Fruit fly (Drosophila melanogaster): ENCODE measurements around the gene gudu.

Gene gudu

dm6 chr2L:7401627-7402026 lies 13.3 kb downstream of the gudu start (continued):
- TF ChIP-seq Nf-YB (GFP tag; optimal IDR thresholded peaks at IDR 0.05) = peak; percentile 30
- TF ChIP-seq BEAF-32 (GFP tag; optimal IDR thresholded peaks at IDR 0.05) = no peak
- TF ChIP-seq CoRest (tag; optimal IDR thresholded peaks at IDR 0.05) = peak; percentile 85
- TF ChIP-seq so (GFP tag; IDR thresholded peaks at IDR 0.05) = peak; percentile 63; the same call in 2 of the 3 replicates
- peak; percentile 82 for TF ChIP-seq Dbx (GFP tag; IDR thresholded peaks at IDR 0.05)
- TF ChIP-seq CG10274 (GFP tag; optimal IDR thresholded peaks at IDR 0.05) = no peak
- TF ChIP-seq CG8388 (GFP tag; optimal IDR thresholded peaks at IDR 0.05) = peak; percentile 67
- peak; percentile 74 for TF ChIP-seq ro (GFP tag; IDR thresholded peaks at IDR 0.05)
- TF ChIP-seq CG4617 (GFP tag; optimal IDR thresholded peaks at IDR 0.05; ENCODE audit: borderline replicate concordance) = no peak
- peak; percentile 56 for TF ChIP-seq CG12104 (GFP tag; optimal IDR thresholded peaks at IDR 0.05)
- peak; percentile 35 for TF ChIP-seq CG9437 (GFP tag; optimal IDR thresholded peaks at IDR 0.05)
- no peak for TF ChIP-seq cad (GFP tag; optimal IDR thresholded peaks at IDR 0.05)
- TF ChIP-seq CG12219 (GFP tag; optimal IDR thresholded peaks at IDR 0.05) = no peak
- no peak for TF ChIP-seq Jarid2 (GFP tag; optimal IDR thresholded peaks at IDR 0.05)
- TF ChIP-seq CG33213 (GFP tag; optimal IDR thresholded peaks at IDR 0.05) = no peak
- peak; percentile 66 for TF ChIP-seq Oli (tag; optimal IDR thresholded peaks at IDR 0.05)
- TF ChIP-seq bsh (GFP tag; optimal IDR thresholded peaks at IDR 0.05) = peak in 1 of 2 experiments; percentile 76
- peak; percentile 16 for TF ChIP-seq CG6254 (GFP tag; optimal IDR thresholded peaks at IDR 0.05)
- peak; percentile 49 for TF ChIP-seq CG12155 (GFP tag; optimal IDR thresholded peaks at IDR 0.05)
- TF ChIP-seq tgo (GFP tag; IDR thresholded peaks at IDR 0.05) = peak; percentile 92
- peak; percentile 75 for TF ChIP-seq sisA (GFP tag; IDR thresholded peaks at IDR 0.05)
- no peak for TF ChIP-seq MESR4 (GFP tag; optimal IDR thresholded peaks at IDR 0.05)
- TF ChIP-seq Spps (tag; optimal IDR thresholded peaks at IDR 0.05) = peak; percentile 52
- peak; percentile 14 for TF ChIP-seq sd (tag; optimal IDR thresholded peaks at IDR 0.05)
- TF ChIP-seq Optix (GFP tag; IDR thresholded peaks at IDR 0.05) = no peak
- TF ChIP-seq row (GFP tag; IDR thresholded peaks at IDR 0.05) = peak; percentile 87
- 0 out of 2 replicates have a peak, but pooled peaks have one; percentile 44 for TF ChIP-seq gt (GFP tag; IDR thresholded peaks at IDR 0.05)
- TF ChIP-seq chinmo (GFP tag; IDR thresholded peaks at IDR 0.05; ENCODE audit: partially characterized antibody) = no peak
- TF ChIP-seq gsb (GFP tag; IDR thresholded peaks at IDR 0.05) = peak; percentile 46
- no peak for TF ChIP-seq CG9876 (GFP tag; optimal IDR thresholded peaks at IDR 0.05)
- TF ChIP-seq CG3726 (GFP tag; IDR thresholded peaks at IDR 0.05) = no peak
- peak; percentile 87 for TF ChIP-seq unpg (GFP tag; optimal IDR thresholded peaks at IDR 0.05)
- peak; percentile 45 for TF ChIP-seq CG1602 (GFP tag; optimal IDR thresholded peaks at IDR 0.05)
- TF ChIP-seq dmrt11E (tag; optimal IDR thresholded peaks at IDR 0.05) = peak; percentile 67
- TF ChIP-seq CG14014 (GFP tag; IDR thresholded peaks at IDR 0.05) = peak; percentile 72; the same call in 1 of the 2 replicates
- no peak for TF ChIP-seq crp (GFP tag; optimal IDR thresholded peaks at IDR 0.05)
- no peak for TF ChIP-seq br (optimal IDR thresholded peaks at IDR 0.05)
- TF ChIP-seq CG12391 (tag; optimal IDR thresholded peaks at IDR 0.05) = peak; percentile 71
- TF ChIP-seq CG2712 (tag; optimal IDR thresholded peaks at IDR 0.05) = peak; percentile 86
- TF ChIP-seq ara (GFP tag; IDR thresholded peaks at IDR 0.05) = peak; percentile 71
- peak; percentile 71 for TF ChIP-seq ind (GFP tag; optimal IDR thresholded peaks at IDR 0.05)
- TF ChIP-seq CG16813 (GFP tag; IDR thresholded peaks at IDR 0.05; ENCODE audit: partially characterized antibody) = no peak
- no peak; the same call in 1 of the 2 replicates for TF ChIP-seq CG8765 (GFP tag; IDR thresholded peaks at IDR 0.05)
- TF ChIP-seq CG4328 (GFP tag; optimal IDR thresholded peaks at IDR 0.05) = peak; percentile 29
- TF ChIP-seq onecut (GFP tag; IDR thresholded peaks at IDR 0.05) = 0 out of 2 replicates have a peak, but pooled peaks have one; percentile 39
- peak; percentile 76 for TF ChIP-seq B-H2 (GFP tag; optimal IDR thresholded peaks at IDR 0.05)
- TF ChIP-seq Antp (GFP tag; optimal IDR thresholded peaks at IDR 0.05) = peak; percentile 27
- TF ChIP-seq Asciz (GFP tag; optimal IDR thresholded peaks at IDR 0.05) = peak; percentile 56
- TF ChIP-seq nmo (GFP tag; optimal IDR thresholded peaks at IDR 0.05) = peak; percentile 79
- TF ChIP-seq Pdp1 (GFP tag; optimal IDR thresholded peaks at IDR 0.05) = peak; percentile 23 to 62

All from whole organism, embryonic.